Worm (Caenorhabditis elegans) whole organism, late embryonic: Measurements from ENCODE around the gene srbc-22.

Experiments used
- F13H6.1 ChIP-seq: sonication (generic microtip); optimal IDR thresholded peaks from 2 replicates; lab custom pipeline; 2016; ENCODE audit warnings: missing genetic modification characterization, missing compliant biosample characterization
- ama-1 ChIP-seq: fragments of 150-350 bp; optimal IDR thresholded peaks from 2 replicates; lab custom pipeline; 2014
- ceh-48 ChIP-seq: sonication (generic microtip); optimal IDR thresholded peaks from 2 replicates; lab custom pipeline; 2016; ENCODE audit warnings: missing genetic modification characterization, inconsistent platforms, missing compliant biosample characterization
- dmd-4 ChIP-seq: sonication (generic microtip); optimal IDR thresholded peaks from 2 replicates; lab custom pipeline; 2016; ENCODE audit warnings: borderline replicate concordance, missing genetic modification characterization, missing compliant biosample characterization
- eyg-1 ChIP-seq: sonication (generic microtip); optimal IDR thresholded peaks from 2 replicates; lab custom pipeline; 2016; ENCODE audit warnings: missing genotype, missing genetic modification characterization, missing compliant biosample characterization
- fkh-6 ChIP-seq: sonication (generic microtip); optimal IDR thresholded peaks from 2 replicates; lab custom pipeline; 2016; ENCODE audit warnings: missing genetic modification characterization, missing compliant biosample characterization
- hlh-8 ChIP-seq: sonication (generic microtip); optimal IDR thresholded peaks from 2 replicates; lab custom pipeline; 2016; ENCODE audit warnings: missing genotype, missing genetic modification characterization, missing compliant biosample characterization
- lin-11 ChIP-seq: fragments of 200-800 bp; sonication (Bioruptor generic); optimal IDR thresholded peaks from 2 replicates; lab custom pipeline; 2018; ENCODE audit warnings: mild to moderate bottlenecking, missing genetic modification characterization, missing compliant biosample characterization
- pha-4 ChIP-seq: fragments of 150-350 bp; optimal IDR thresholded peaks from 2 replicates; lab custom pipeline; 2018; ENCODE audit warnings: missing biosample characterization, missing genetic modification reagents, missing genetic modification characterization
- pros-1 ChIP-seq: fragments of 150-350 bp; optimal IDR thresholded peaks from 2 replicates; lab custom pipeline; 2014; ENCODE audit warnings: missing biosample characterization, missing genetic modification reagents, missing genetic modification characterization
- tbx-2 ChIP-seq: sonication (generic microtip); optimal IDR thresholded peaks from 2 replicates; lab custom pipeline; 2016; ENCODE audit warnings: missing genetic modification characterization, missing compliant biosample characterization
- unc-86 ChIP-seq: sonication (generic microtip); optimal IDR thresholded peaks from 2 replicates; lab custom pipeline; 2016; ENCODE audit warnings: missing genetic modification characterization, missing compliant biosample characterization

DNA sequence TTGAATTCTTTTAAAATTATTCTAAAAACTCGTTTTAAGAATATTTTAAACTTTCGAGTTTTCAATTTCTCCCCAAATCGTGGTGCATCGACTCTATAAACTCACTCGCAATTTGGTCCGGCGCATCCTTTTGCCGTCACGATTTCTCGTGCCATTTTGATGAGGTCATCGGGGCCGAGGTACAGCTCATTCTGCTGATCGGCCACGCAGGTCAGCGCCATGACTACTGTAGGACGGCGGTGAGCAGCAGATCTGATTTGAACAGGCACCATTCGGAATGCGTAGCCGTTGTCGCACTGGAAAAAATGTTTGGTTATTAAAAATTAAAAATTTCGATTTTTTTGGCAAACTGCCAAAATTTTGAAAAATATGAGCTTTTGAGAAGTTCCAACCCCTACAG is 24.3 kb upstream of the srbc-22 start:
- TF ChIP-seq pha-4 (tag; lab: Kevin White, UChicago), result no peak
- no peak for TF ChIP-seq eyg-1 (tag; lab: Kevin White, UChicago)
- no peak for TF ChIP-seq tbx-2 (tag; lab: Kevin White, UChicago)
- TF ChIP-seq ceh-48 (tag; lab: Kevin White, UChicago), result no peak
- no peak for TF ChIP-seq pros-1
- TF ChIP-seq unc-86 (tag; lab: Kevin White, UChicago), result no peak
- no peak for TF ChIP-seq dmd-4
- no peak for TF ChIP-seq fkh-6 (tag; lab: Kevin White, UChicago)
- TF ChIP-seq hlh-8, result no peak
- TF ChIP-seq ama-1 (lab: Kevin White, UChicago), result no peak
- TF ChIP-seq F13H6.1, result no peak
- TF ChIP-seq lin-11 (tag; lab: Kevin White, UChicago), result no peak
